Fruit fly (Drosophila melanogaster): ENCODE results near the gene pths.

pths gene

dm6 chr2L:21168295-21169159 is 25.5 kb downstream of the pths start, which contains the start of the genes mAcon1, CG43345 and CG43346 (continued):
- TF ChIP-seq esg (GFP tag; conservative IDR thresholded peaks at IDR 0.05) (peak; percentile 30), CG7357 (GFP tag; IDR thresholded peaks at IDR 0.05) (peak; percentile 59; the same call in 1 of the 3 replicates), mld (GFP tag; IDR thresholded peaks at IDR 0.05; ENCODE audit: partially characterized antibody) (no peak), Kr (GFP tag; optimal IDR thresholded peaks at IDR 0.05) (no peak), fd96Cb (tag; optimal IDR thresholded peaks at IDR 0.05) (peak; percentile 54), Dp (GFP tag; optimal IDR thresholded peaks at IDR 0.05) (peak; percentile 75), CG4404 (GFP tag; IDR thresholded peaks at IDR 0.05) (peak; percentile 80), lmd (GFP tag; IDR thresholded peaks at IDR 0.05) (peak; percentile 76), Hr51 (GFP tag; optimal IDR thresholded peaks at IDR 0.05) (peak in 1 of 2 experiments; percentile 87), CG12659 (GFP tag; optimal IDR thresholded peaks at IDR 0.05) (peak; percentile 90), lola (GFP tag; optimal IDR thresholded peaks at IDR 0.05) (peak in 1 of 3 experiments; percentile 76), CG13287 (GFP tag; IDR thresholded peaks at IDR 0.05; ENCODE audit: partially characterized antibody) (no peak; the same call in 1 of the 2 replicates), CG4328 (GFP tag; optimal IDR thresholded peaks at IDR 0.05) (peak; percentile 77), CG14710 (tag; optimal IDR thresholded peaks at IDR 0.05) (peak; percentile 86), vfl (GFP tag; optimal IDR thresholded peaks at IDR 0.05) (peak; percentile 68), PHDP (tag; optimal IDR thresholded peaks at IDR 0.05) (peak; percentile 59), pzg (GFP tag; optimal IDR thresholded peaks at IDR 0.05) (peak; percentile 68), CG3726 (GFP tag; IDR thresholded peaks at IDR 0.05) (no peak), toy (GFP tag; IDR thresholded peaks at IDR 0.05) (0 out of 2 replicates have a peak, but pooled peaks have one; percentile 30), bowl (GFP tag; IDR thresholded peaks at IDR 0.05) (no peak), CG8765 (GFP tag; IDR thresholded peaks at IDR 0.05) (peak; percentile 19; the same call in 1 of the 2 replicates), CG32532 (GFP tag; IDR thresholded peaks at IDR 0.05) (peak; percentile 54; the same call in 1 of the 2 replicates), CG10462 (GFP tag; optimal IDR thresholded peaks at IDR 0.05) (peak; percentile 40), CG5245 (GFP tag; optimal IDR thresholded peaks at IDR 0.05) (peak; percentile 7), zf30C (GFP tag; optimal IDR thresholded peaks at IDR 0.05) (no peak), CG2712 (tag; optimal IDR thresholded peaks at IDR 0.05) (no peak), CG32767 (GFP tag; IDR thresholded peaks at IDR 0.05) (peak; percentile 47; the same call in 1 of the 2 replicates), HLH3B (GFP tag; IDR thresholded peaks at IDR 0.05) (peak; percentile 46; the same call in 1 of the 2 replicates), otp (GFP tag; IDR thresholded peaks at IDR 0.05) (no peak), repo (GFP tag; optimal IDR thresholded peaks at IDR 0.05) (peak; percentile 69), Myb (GFP tag; optimal IDR thresholded peaks at IDR 0.05) (peak; percentile 87), ac (GFP tag; optimal IDR thresholded peaks at IDR 0.05) (no peak), CG1529 (GFP tag; optimal IDR thresholded peaks at IDR 0.05) (peak; percentile 57), CG8944 (GFP tag; optimal IDR thresholded peaks at IDR 0.05) (peak; percentile 88), z (GFP tag; IDR thresholded peaks at IDR 0.05) (no peak), Poxn (GFP tag; IDR thresholded peaks at IDR 0.05) (no peak), D19A (tag; optimal IDR thresholded peaks at IDR 0.05) (no peak), CG4730 (GFP tag; IDR thresholded peaks at IDR 0.05) (peak; percentile 35; the same call in 1 of the 2 replicates), en (GFP tag; optimal IDR thresholded peaks at IDR 0.05) (peak; percentile 62), maf-S (GFP tag; optimal IDR thresholded peaks at IDR 0.05) (peak; percentile 78), Sox102F (GFP tag; optimal IDR thresholded peaks at IDR 0.05) (no peak), CG43689 (GFP tag; IDR thresholded peaks at IDR 0.05) (no peak), Meics (GFP tag; optimal IDR thresholded peaks at IDR 0.05) (peak; percentile 83), CG15514 (GFP tag; optimal IDR thresholded peaks at IDR 0.05) (peak; percentile 80), Gsc (GFP tag; IDR thresholded peaks at IDR 0.05) (0 out of 2 replicates have a peak, but pooled peaks have one; percentile 8), ab (GFP tag; optimal IDR thresholded peaks at IDR 0.05) (peak; percentile 61), Oli (tag; optimal IDR thresholded peaks at IDR 0.05) (peak; percentile 75), fd64A (GFP tag; optimal IDR thresholded peaks at IDR 0.05) (no peak)
